Worm (Caenorhabditis elegans) whole organism, young adult: ENCODE data around the gene spp-28.

Source experiments
- B0035.1 ChIP-seq: sonication (generic microtip); optimal IDR thresholded peaks from 2 replicates; lab custom pipeline; 2016; ENCODE audit warnings: missing genetic modification characterization, mild to moderate bottlenecking, missing compliant biosample characterization, missing genotype, missing genetic modification reagents
- F33H1.4 ChIP-seq: fragments of 200-800 bp; sonication (Bioruptor generic); IDR thresholded peaks from 2 replicates; pipeline ENCODE4 v1.3.6; 2022; ENCODE audit warnings: missing genetic modification reagents, missing genetic modification characterization, missing compliant biosample characterization
- F49E8.2 ChIP-seq: sonication (generic microtip); optimal IDR thresholded peaks from 3 replicates; lab custom pipeline; 2017; ENCODE audit warnings: missing genetic modification characterization, mild to moderate bottlenecking, missing compliant biosample characterization, antibody characterized with exemption, moderate library complexity; ENCODE audit not compliant: insufficient read depth
- F52B5.7 ChIP-seq: sonication (generic microtip); optimal IDR thresholded peaks from 2 replicates; lab custom pipeline; 2016; ENCODE audit warnings: mild to moderate bottlenecking, missing genetic modification characterization, missing compliant biosample characterization
- F57C9.4 ChIP-seq: sonication (generic microtip); optimal IDR thresholded peaks from 2 replicates; lab custom pipeline; 2017; ENCODE audit warnings: mild to moderate bottlenecking, missing genetic modification characterization, missing compliant biosample characterization
- K11D2.4 ChIP-seq: fragments of 200-800 bp; sonication (Bioruptor generic); IDR thresholded peaks from 2 replicates; pipeline ENCODE4 v1.3.6; 2022; ENCODE audit warnings: missing genetic modification reagents, missing genetic modification characterization, missing compliant biosample characterization
- T26A5.8 ChIP-seq: sonication (generic microtip); optimal IDR thresholded peaks from 2 replicates; lab custom pipeline; 2016; ENCODE audit warnings: missing genetic modification characterization, missing compliant biosample characterization
- Y53G8AR.9 ChIP-seq: fragments of 200-800 bp; sonication (Bioruptor generic); conservative IDR thresholded peaks from 2 replicates; pipeline ENCODE4 v1.3.6; 2022; ENCODE audit warnings: missing genetic modification reagents, missing genetic modification characterization, missing compliant biosample characterization
- Y56A3A.18 ChIP-seq: fragments of 200-800 bp; sonication (Bioruptor generic); IDR thresholded peaks from 2 replicates; pipeline ENCODE4 v1.3.6; 2022; ENCODE audit warnings: missing genetic modification reagents, missing genetic modification characterization, missing compliant biosample characterization
- Y95B8A.8 ChIP-seq: fragments of 200-800 bp; sonication (Bioruptor generic); IDR thresholded peaks from 2 replicates; pipeline ENCODE4 v1.3.6; 2022; ENCODE audit warnings: missing genetic modification reagents, missing genetic modification characterization, missing compliant biosample characterization
- akir-1 ChIP-seq: fragments of 200-800 bp; sonication (Bioruptor generic); optimal IDR thresholded peaks from 2 replicates; lab custom pipeline; 2018; ENCODE audit warnings: mild to moderate bottlenecking, missing genetic modification characterization, moderate library complexity, missing compliant biosample characterization
- aptf-2 ChIP-seq: fragments of 200-800 bp; sonication (Bioruptor generic); conservative IDR thresholded peaks from 2 replicates; pipeline ENCODE4 v1.3.6; 2022; ENCODE audit warnings: missing genetic modification reagents, missing genetic modification characterization, missing compliant biosample characterization
- attf-5 ChIP-seq: fragments of 200-800 bp; sonication (Bioruptor generic); optimal IDR thresholded peaks from 2 replicates; lab custom pipeline; 2018; ENCODE audit warnings: mild to moderate bottlenecking, missing genetic modification characterization, missing compliant biosample characterization
- cebp-1 ChIP-seq, 2 experiments: fragments of 200-800 bp in 1 of 2; sonication (Bioruptor generic) in 1 of 2; sonication (generic microtip) in 1 of 2; IDR thresholded peaks in 1 of 2; optimal IDR thresholded peaks in 1 of 2; 2 replicates each; pipeline versions ENCODE4 v1.3.6 to Lab custom; 2017 to 2022; ENCODE audit warnings: missing compliant biosample characterization in 2 of 2, missing genetic modification characterization in 2 of 2, mild to moderate bottlenecking in 1 of 2, missing genetic modification reagents in 1 of 2, moderate library complexity in 1 of 2
- cebp-2 ChIP-seq: fragments of 200-800 bp; sonication (Bioruptor generic); IDR thresholded peaks from 2 replicates; pipeline ENCODE4 v1.3.6; 2022; ENCODE audit warnings: missing genetic modification characterization, missing compliant biosample characterization
- ceh-100 ChIP-seq: fragments of 200-800 bp; sonication (Bioruptor generic); IDR thresholded peaks from 2 replicates; pipeline ENCODE4 v1.3.6; 2022; ENCODE audit warnings: missing genetic modification reagents, missing genetic modification characterization, missing compliant biosample characterization
- ceh-40 ChIP-seq: fragments of 200-800 bp; sonication (Bioruptor generic); IDR thresholded peaks from 2 replicates; pipeline ENCODE4 v1.3.6; 2022; ENCODE audit warnings: missing genetic modification characterization, missing compliant biosample characterization
- ceh-58 ChIP-seq: fragments of 200-800 bp; sonication (Bioruptor generic); IDR thresholded peaks from 2 replicates; pipeline ENCODE4 v1.3.6; 2022; ENCODE audit warnings: missing genetic modification characterization, missing compliant biosample characterization
- ceh-79 ChIP-seq: sonication (generic microtip); optimal IDR thresholded peaks from 2 replicates; lab custom pipeline; 2017; ENCODE audit warnings: mild to moderate bottlenecking, missing genetic modification characterization, missing compliant biosample characterization
- die-1 ChIP-seq: sonication (generic microtip); optimal IDR thresholded peaks from 2 replicates; lab custom pipeline; 2016; ENCODE audit warnings: missing genotype, mild to moderate bottlenecking, missing genetic modification characterization, missing compliant biosample characterization
- egl-18 ChIP-seq: fragments of 200-800 bp; sonication (Bioruptor generic); IDR thresholded peaks from 2 replicates; pipeline ENCODE4 v1.3.6; 2022; ENCODE audit warnings: missing genetic modification reagents, missing genetic modification characterization, missing compliant biosample characterization
- egl-44 ChIP-seq: fragments of 200-800 bp; sonication (Bioruptor generic); IDR thresholded peaks from 2 replicates; pipeline ENCODE4 v1.3.6; 2022; ENCODE audit warnings: missing genetic modification reagents, missing genetic modification characterization, missing compliant biosample characterization
- him-1 ChIP-seq: sonication (generic microtip); optimal IDR thresholded peaks from 2 replicates; lab custom pipeline; 2016; ENCODE audit warnings: missing genotype, missing genetic modification reagents, missing genetic modification characterization, missing compliant biosample characterization
- hlh-12 ChIP-seq: sonication (generic microtip); optimal IDR thresholded peaks from 2 replicates; lab custom pipeline; 2016; ENCODE audit warnings: missing genetic modification characterization, missing compliant biosample characterization
- hmg-1.2 ChIP-seq: fragments of 200-800 bp; sonication (Bioruptor generic); IDR thresholded peaks from 2 replicates; pipeline ENCODE4 v1.3.6; 2022; ENCODE audit warnings: missing genetic modification reagents, missing genetic modification characterization, missing compliant biosample characterization
- hmg-20 ChIP-seq: fragments of 200-800 bp; sonication (Bioruptor generic); IDR thresholded peaks from 2 replicates; pipeline ENCODE4 v1.3.6; 2022; ENCODE audit warnings: missing genetic modification reagents, missing genetic modification characterization, missing compliant biosample characterization
- let-526 ChIP-seq: fragments of 200-800 bp; sonication (Bioruptor generic); IDR thresholded peaks from 2 replicates; pipeline ENCODE4 v1.3.6; 2022; ENCODE audit warnings: missing genetic modification reagents, missing genetic modification characterization, missing compliant biosample characterization
- lin-35 ChIP-seq, 3 experiments: fragments of 150-350 bp in 2 of 3; sonication (generic microtip) in 1 of 3; optimal IDR thresholded peaks; 2 replicates each; lab custom pipeline; 2014 to 2018; ENCODE audit warnings: missing biosample characterization in 3 of 3, missing genetic modification characterization in 3 of 3, missing genetic modification reagents in 3 of 3
- lin-40 ChIP-seq: sonication (generic microtip); optimal IDR thresholded peaks from 2 replicates; lab custom pipeline; 2016; ENCODE audit warnings: missing genetic modification characterization, mild to moderate bottlenecking, missing compliant biosample characterization, missing genotype, missing genetic modification reagents
- lsl-1 ChIP-seq: fragments of 200-800 bp; sonication (Bioruptor generic); optimal IDR thresholded peaks from 2 replicates; lab custom pipeline; 2018; ENCODE audit warnings: mild to moderate bottlenecking, missing genetic modification characterization, moderate library complexity, missing compliant biosample characterization
- madf-10 ChIP-seq: sonication (generic microtip); optimal IDR thresholded peaks from 2 replicates; lab custom pipeline; 2016; ENCODE audit warnings: mild to moderate bottlenecking, missing genetic modification characterization, missing compliant biosample characterization
- madf-8 ChIP-seq: fragments of 200-800 bp; sonication (Bioruptor generic); conservative IDR thresholded peaks from 2 replicates; pipeline ENCODE4 v1.3.6; 2022; ENCODE audit warnings: missing genetic modification reagents, missing genetic modification characterization, missing compliant biosample characterization
- mel-28 ChIP-seq: sonication (generic microtip); optimal IDR thresholded peaks from 2 replicates; lab custom pipeline; 2016; ENCODE audit warnings: borderline replicate concordance, mild to moderate bottlenecking, missing genetic modification characterization, missing compliant biosample characterization
- mes-4 ChIP-seq: sonication (generic microtip); optimal IDR thresholded peaks from 2 replicates; lab custom pipeline; 2016; ENCODE audit warnings: missing genotype, missing genetic modification characterization, missing compliant biosample characterization
- mxl-1 ChIP-seq: sonication (generic microtip); optimal IDR thresholded peaks from 2 replicates; lab custom pipeline; 2016; ENCODE audit warnings: missing genetic modification characterization, missing compliant biosample characterization
- nfyb-1 ChIP-seq: fragments of 200-800 bp; sonication (Bioruptor generic); IDR thresholded peaks from 2 replicates; pipeline ENCODE4 v1.3.6; 2022; ENCODE audit warnings: missing genetic modification reagents, missing genetic modification characterization, missing compliant biosample characterization
- pbrm-1 ChIP-seq: fragments of 200-800 bp; sonication (Bioruptor generic); IDR thresholded peaks from 2 replicates; pipeline ENCODE4 v1.3.6; 2022; ENCODE audit warnings: missing genetic modification reagents, missing genetic modification characterization, missing compliant biosample characterization
- rcor-1 ChIP-seq: fragments of 200-800 bp; sonication (Bioruptor generic); IDR thresholded peaks from 2 replicates; pipeline ENCODE4 v1.3.6; 2022; ENCODE audit warnings: missing genetic modification reagents, missing genetic modification characterization, missing compliant biosample characterization
- repo-1 ChIP-seq: sonication (generic microtip); optimal IDR thresholded peaks from 2 replicates; lab custom pipeline; 2017; ENCODE audit warnings: mild to moderate bottlenecking, missing genetic modification characterization, missing compliant biosample characterization
- snpc-1.3 ChIP-seq: sonication (generic microtip); optimal IDR thresholded peaks from 2 replicates; lab custom pipeline; 2017; ENCODE audit warnings: missing genetic modification characterization, mild to moderate bottlenecking, missing compliant biosample characterization, antibody characterized with exemption, moderate library complexity, missing genotype, missing genetic modification reagents; ENCODE audit not compliant: insufficient read depth
- snpc-3.4 ChIP-seq: sonication (generic microtip); optimal IDR thresholded peaks from 2 replicates; lab custom pipeline; 2017; ENCODE audit warnings: missing genetic modification characterization, mild to moderate bottlenecking, missing compliant biosample characterization, antibody characterized with exemption, moderate library complexity, missing genotype, missing genetic modification reagents
- sptf-2 ChIP-seq: fragments of 200-800 bp; sonication (Bioruptor generic); optimal IDR thresholded peaks from 2 replicates; lab custom pipeline; 2018; ENCODE audit warnings: mild to moderate bottlenecking, missing genetic modification characterization, missing compliant biosample characterization
- unc-62 ChIP-seq: fragments of 150-350 bp; optimal IDR thresholded peaks from 2 replicates; lab custom pipeline; 2014; ENCODE audit warnings: missing biosample characterization, missing genetic modification reagents, missing genetic modification characterization
- xnd-1 ChIP-seq: sonication (generic microtip); optimal IDR thresholded peaks from 2 replicates; lab custom pipeline; 2016; ENCODE audit warnings: missing genotype, missing genetic modification reagents, missing genetic modification characterization, missing compliant biosample characterization
- ztf-18 ChIP-seq: sonication (generic microtip); optimal IDR thresholded peaks from 2 replicates; lab custom pipeline; 2016; ENCODE audit warnings: missing genotype, mild to moderate bottlenecking, missing genetic modification characterization, missing compliant biosample characterization
- ztf-25 ChIP-seq: fragments of 200-800 bp; sonication (Bioruptor generic); IDR thresholded peaks from 2 replicates; pipeline ENCODE4 v1.3.6; 2022; ENCODE audit warnings: missing genetic modification reagents, missing genetic modification characterization, missing compliant biosample characterization

spp-28 gene

DNA sequence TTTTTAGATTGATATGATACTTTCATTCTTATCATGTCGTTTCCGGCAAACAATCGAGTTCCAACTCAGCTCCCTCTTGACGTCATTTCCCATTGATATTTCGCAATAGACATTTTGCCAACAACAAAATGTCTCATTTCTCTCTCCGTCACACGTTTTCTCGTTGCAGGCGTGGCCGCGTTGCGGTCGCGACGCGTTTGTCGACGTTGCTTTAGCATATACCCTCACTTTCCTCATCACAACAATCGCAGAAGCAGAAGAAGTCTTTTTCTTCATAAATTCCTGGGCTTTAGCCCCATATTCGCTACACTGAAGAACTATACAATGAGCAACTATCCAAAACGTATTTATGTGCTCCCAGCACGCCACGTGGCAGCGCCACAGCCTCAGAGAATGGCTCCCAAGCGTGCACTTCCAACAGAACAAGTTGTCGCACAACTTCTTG, 3.5 kb upstream of the spp-28 start, which contains the start of gene xbp-1 (continued):
- TF ChIP-seq Y95B8A.8 (0 out of 2 replicates have a peak, but pooled peaks have one; percentile 38), F57C9.4 (tag; lab: Kevin White, UChicago) (no peak), egl-44 (peak; percentile 70; the same call in 1 of the 2 replicates), nfyb-1 (peak; percentile 93), let-526 (GFP tag; lab: Robert Waterston, UW) (peak; percentile 59; the same call in 1 of the 2 replicates), him-1 (tag; lab: Kevin White, UChicago) (no peak), cebp-2 (no peak), mel-28 (tag; lab: Kevin White, UChicago) (no peak), madf-8 (GFP tag; lab: Robert Waterston, UW) (no peak), Y53G8AR.9 (GFP tag; lab: Robert Waterston, UW) (0 out of 2 replicates have a peak, but pooled peaks have one; percentile 56), F33H1.4 (GFP tag; lab: Robert Waterston, UW) (no peak), K11D2.4 (no peak; the same call in 1 of the 2 replicates), die-1 (tag; lab: Kevin White, UChicago) (no peak), mxl-1 (tag; lab: Kevin White, UChicago) (no peak), ceh-58 (GFP tag; lab: Robert Waterston, UW) (no peak), snpc-3.4 (tag; lab: Kevin White, UChicago) (no peak), hlh-12 (tag; lab: Kevin White, UChicago) (no peak), unc-62 (GFP tag; lab: Kevin White, UChicago) (peak; percentile 76), egl-18 (GFP tag; lab: Robert Waterston, UW) (0 out of 2 replicates have a peak, but pooled peaks have one; percentile 23), hmg-20 (GFP tag; lab: Robert Waterston, UW) (no peak), ceh-79 (tag; lab: Kevin White, UChicago) (no peak), repo-1 (tag; lab: Kevin White, UChicago) (no peak), sptf-2 (GFP tag; lab: Kevin White, UChicago) (peak; percentile 32), xnd-1 (tag; lab: Kevin White, UChicago) (no peak), B0035.1 (tag; lab: Kevin White, UChicago) (peak; percentile 3), lin-35 (GFP tag; optimal IDR thresholded peaks at IDR 0.05; lab: Kevin White, UChicago) (peak in 1 of 3 experiments; percentile 48), pbrm-1 (GFP tag; lab: Robert Waterston, UW) (peak; percentile 55; the same call in 1 of the 2 replicates), ztf-25 (GFP tag; lab: Robert Waterston, UW) (no peak), ceh-40 (no peak), rcor-1 (GFP tag; lab: Robert Waterston, UW) (peak; percentile 31), akir-1 (peak; percentile 74)

DNA sequence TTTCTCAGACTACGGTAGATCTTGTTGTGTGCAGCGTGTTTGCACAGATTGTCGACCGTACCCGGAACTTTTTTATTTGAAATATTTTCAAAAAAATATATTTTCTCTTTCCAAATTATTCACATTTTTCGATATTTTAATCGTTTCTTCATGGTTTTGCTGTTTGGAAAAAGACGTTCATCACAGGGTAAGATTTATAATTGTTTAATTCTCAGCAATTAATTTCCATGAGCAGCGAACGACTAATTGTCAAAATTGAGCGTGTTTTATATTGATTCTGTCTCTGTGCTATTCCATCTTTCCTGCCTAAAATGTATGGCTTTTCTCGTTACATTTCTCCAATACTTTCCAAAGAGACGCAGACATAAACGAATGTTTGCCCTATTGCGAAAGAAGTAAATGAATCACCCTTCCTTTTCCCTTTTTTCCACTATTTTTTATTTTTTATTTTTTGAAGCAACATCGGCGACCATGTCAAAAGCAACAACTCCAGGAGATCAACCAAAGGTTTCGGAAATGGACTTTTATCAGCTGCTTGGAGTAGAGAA, 1.0 kb upstream of the spp-28 start, which contains the start of gene dnj-16:
Gene dnj-16 (plus strand): TSS at position 51 of the 548 bp plus-strand sequence.
- TF ChIP-seq hlh-12 (tag; lab: Kevin White, UChicago) (no peak), ceh-100 (GFP tag; lab: Robert Waterston, UW) (no peak), lsl-1 (GFP tag; lab: Kevin White, UChicago) (peak; percentile 85), ceh-58 (GFP tag; lab: Robert Waterston, UW) (no peak), cebp-2 (no peak), aptf-2 (no peak), snpc-1.3 (tag; lab: Kevin White, UChicago) (peak; percentile 24), madf-10 (tag; lab: Kevin White, UChicago) (no peak), F57C9.4 (tag; lab: Kevin White, UChicago) (no peak), Y95B8A.8 (no peak), repo-1 (tag; lab: Kevin White, UChicago) (no peak), mes-4 (tag; lab: Kevin White, UChicago) (no peak), cebp-1 (GFP tag; IDR thresholded peaks at IDR 0.05; lab: Robert Waterston, UW) (peak; percentile 96), cebp-1 (tag; optimal IDR thresholded peaks at IDR 0.05; lab: Kevin White, UChicago) (peak; percentile 98), attf-5 (GFP tag; lab: Kevin White, UChicago) (peak; percentile 61), Y56A3A.18 (GFP tag; lab: Robert Waterston, UW) (no peak), lin-40 (tag; lab: Kevin White, UChicago) (no peak), ztf-18 (tag; lab: Kevin White, UChicago) (no peak), F52B5.7 (tag; lab: Kevin White, UChicago) (no peak), hmg-1.2 (GFP tag; lab: Robert Waterston, UW) (peak; percentile 23; the same call in 1 of the 2 replicates), F49E8.2 (tag; lab: Kevin White, UChicago) (no peak), T26A5.8 (tag; lab: Kevin White, UChicago) (no peak)
